Fruit fly (Drosophila melanogaster) whole organism, embryonic: ENCODE results near the gene Sgt1.

Source experiments
- Bgb ChIP-seq: fragments of 200-800 bp; sonication (Bioruptor generic); IDR thresholded peaks from 2 replicates; pipeline ENCODE4 v1.3.6; 2022; ENCODE audit warnings: missing biosample characterization, missing genetic modification characterization; ENCODE audit not compliant: partially characterized antibody
- Blimp-1 ChIP-seq: fragments of 200-800 bp; sonication (Bioruptor generic); optimal IDR thresholded peaks from 3 replicates; lab custom pipeline; 2018; ENCODE audit warnings: missing biosample characterization, missing genetic modification characterization, mild to moderate bottlenecking, moderate library complexity, missing genetic modification reagents
- CG12391 ChIP-seq: fragments of 200-800 bp; sonication (Bioruptor generic); optimal IDR thresholded peaks from 3 replicates; lab custom pipeline; 2018; ENCODE audit warnings: missing biosample characterization, mild to moderate bottlenecking, missing genetic modification characterization, moderate library complexity
- CG13624 ChIP-seq: fragments of 200-800 bp; sonication (Bioruptor generic); optimal IDR thresholded peaks from 2 replicates; lab custom pipeline; 2016; ENCODE audit warnings: missing biosample characterization, missing genetic modification characterization
- CG14441 ChIP-seq: fragments of 200-800 bp; sonication (Bioruptor generic); IDR thresholded peaks from 2 replicates; pipeline ENCODE4 v1.3.6; 2022; ENCODE audit warnings: missing biosample characterization, missing genetic modification characterization
- CG14710 ChIP-seq: fragments of 200-800 bp; sonication (Bioruptor generic); optimal IDR thresholded peaks from 3 replicates; lab custom pipeline; 2019; ENCODE audit warnings: missing biosample characterization, mild to moderate bottlenecking, missing genetic modification characterization, moderate library complexity
- CG1529 ChIP-seq: fragments of 200-800 bp; sonication (Bioruptor generic); optimal IDR thresholded peaks from 3 replicates; lab custom pipeline; 2018; ENCODE audit warnings: missing biosample characterization, missing genetic modification characterization
- CG16863 ChIP-seq: fragments of 200-800 bp; sonication (Bioruptor generic); optimal IDR thresholded peaks from 3 replicates; lab custom pipeline; 2016; ENCODE audit warnings: missing biosample characterization, missing genetic modification characterization
- CG1792 ChIP-seq: fragments of 200-800 bp; sonication (Bioruptor generic); optimal IDR thresholded peaks from 2 replicates; lab custom pipeline; 2016; ENCODE audit warnings: missing biosample characterization, missing genetic modification characterization
- CG6854 ChIP-seq: fragments of 200-800 bp; sonication (Bioruptor generic); optimal IDR thresholded peaks from 3 replicates; lab custom pipeline; 2017; ENCODE audit warnings: missing biosample characterization, mild to moderate bottlenecking, missing genetic modification characterization
- CG7357 ChIP-seq: fragments of 200-800 bp; sonication (Bioruptor generic); IDR thresholded peaks from 3 replicates; pipeline ENCODE4 v1.3.6; 2022; ENCODE audit warnings: missing biosample characterization, missing genetic modification characterization
- CG7928 ChIP-seq: fragments of 200-800 bp; sonication (Bioruptor generic); optimal IDR thresholded peaks from 2 replicates; lab custom pipeline; 2017; ENCODE audit warnings: missing biosample characterization, mild to moderate bottlenecking, missing genetic modification characterization
- CG8359 ChIP-seq: fragments of 200-800 bp; sonication (Bioruptor generic); optimal IDR thresholded peaks from 2 replicates; lab custom pipeline; 2017; ENCODE audit warnings: missing biosample characterization, mild to moderate bottlenecking, missing genetic modification characterization, borderline replicate concordance
- CG8924 ChIP-seq: fragments of 200-800 bp; optimal IDR thresholded peaks from 3 replicates; lab custom pipeline; 2019; ENCODE audit warnings: missing biosample characterization, mild to moderate bottlenecking, missing genetic modification characterization, moderate library complexity
- D ChIP-seq, 2 experiments: fragments of 200-800 bp in 1 of 2; fragments of >200 bp in 1 of 2; sonication (Bioruptor generic) in 1 of 2; optimal IDR thresholded peaks; 2 replicates in 1 of 2; 3 replicates in 1 of 2; lab custom pipeline; 2017; ENCODE audit warnings: mild to moderate bottlenecking in 1 of 2, missing biosample characterization in 1 of 2, missing genetic modification characterization in 1 of 2, missing genetic modification reagents in 1 of 2
- GATAe ChIP-seq: fragments of 200-800 bp; sonication (Bioruptor generic); conservative IDR thresholded peaks from 2 replicates; pipeline ENCODE4 v1.3.6; 2022; ENCODE audit warnings: missing biosample characterization, missing genetic modification characterization
- Hr51 ChIP-seq, 2 experiments: fragments of 200-800 bp; sonication (Bioruptor generic); optimal IDR thresholded peaks; 2 replicates in 1 of 2; 3 replicates in 1 of 2; lab custom pipeline; 2016 to 2018; ENCODE audit warnings: missing biosample characterization in 2 of 2, missing genetic modification characterization in 2 of 2, mild to moderate bottlenecking in 1 of 2, moderate library complexity in 1 of 2
- Mad ChIP-seq: fragments of 200-800 bp; sonication (Bioruptor generic); optimal IDR thresholded peaks from 2 replicates; lab custom pipeline; 2016; ENCODE audit warnings: missing biosample characterization, missing genetic modification characterization
- Opbp ChIP-seq: fragments of 200-800 bp; sonication (Bioruptor generic); IDR thresholded peaks from 3 replicates; pipeline ENCODE4 v1.3.6; 2022; ENCODE audit warnings: missing biosample characterization, missing genetic modification characterization; ENCODE audit not compliant: partially characterized antibody
- Ptx1 ChIP-seq: fragments of 200-800 bp; sonication (Bioruptor generic); IDR thresholded peaks from 2 replicates; pipeline ENCODE4 v1.3.6; 2022; ENCODE audit warnings: missing biosample characterization, missing genetic modification characterization
- Ravus ChIP-seq: fragments of 200-800 bp; sonication (Bioruptor generic); IDR thresholded peaks from 2 replicates; pipeline ENCODE4 v1.3.6; 2022; ENCODE audit warnings: missing biosample characterization, missing genetic modification characterization
- Side ChIP-seq: fragments of 200-800 bp; sonication (Bioruptor generic); optimal IDR thresholded peaks from 2 replicates; lab custom pipeline; 2016; ENCODE audit warnings: missing biosample characterization, missing genetic modification characterization
- Sry-β ChIP-seq: fragments of 200-800 bp; sonication (Bioruptor generic); optimal IDR thresholded peaks from 2 replicates; lab custom pipeline; 2018; ENCODE audit warnings: missing biosample characterization, mild to moderate bottlenecking, missing genetic modification characterization, moderate library complexity
- Taf1 ChIP-seq: fragments of 200-800 bp; sonication (Bioruptor generic); IDR thresholded peaks from 2 replicates; pipeline ENCODE4 v1.3.6; 2022; ENCODE audit warnings: missing biosample characterization, missing genetic modification characterization
- al ChIP-seq: fragments of 200-800 bp; sonication (Bioruptor generic); IDR thresholded peaks from 2 replicates; pipeline ENCODE4 v1.3.6; 2022; ENCODE audit warnings: missing biosample characterization, missing genetic modification characterization
- az2 ChIP-seq: fragments of 200-800 bp; sonication (Bioruptor generic); optimal IDR thresholded peaks from 3 replicates; lab custom pipeline; 2016; ENCODE audit warnings: missing biosample characterization, missing genetic modification characterization
- bab2 ChIP-seq: fragments of 200-800 bp; sonication (Bioruptor generic); optimal IDR thresholded peaks from 2 replicates; lab custom pipeline; 2016; ENCODE audit warnings: missing biosample characterization, missing genetic modification characterization
- bcd ChIP-seq: fragments of 200-800 bp; sonication (Bioruptor generic); optimal IDR thresholded peaks from 2 replicates; lab custom pipeline; 2017; ENCODE audit warnings: missing biosample characterization, mild to moderate bottlenecking, missing genetic modification characterization
- dati ChIP-seq: fragments of 200-800 bp; sonication (Bioruptor generic); IDR thresholded peaks from 2 replicates; pipeline ENCODE4 v1.3.6; 2022; ENCODE audit warnings: missing biosample characterization, missing genetic modification characterization
- disco-r ChIP-seq: fragments of 200-800 bp; sonication (Bioruptor generic); optimal IDR thresholded peaks from 2 replicates; lab custom pipeline; 2016; ENCODE audit warnings: missing biosample characterization, missing genetic modification characterization
- dm ChIP-seq: fragments of 200-800 bp; sonication (Bioruptor generic); optimal IDR thresholded peaks from 3 replicates; lab custom pipeline; 2016; ENCODE audit warnings: missing biosample characterization, missing genetic modification characterization
- en ChIP-seq: fragments of 200-800 bp; sonication (Bioruptor generic); optimal IDR thresholded peaks from 2 replicates; lab custom pipeline; 2016; ENCODE audit warnings: missing biosample characterization, missing genetic modification characterization
- gcm ChIP-seq: fragments of 200-800 bp; sonication (Bioruptor generic); optimal IDR thresholded peaks from 2 replicates; lab custom pipeline; 2019; ENCODE audit warnings: missing biosample characterization, mild to moderate bottlenecking, missing genetic modification characterization, moderate library complexity
- ham ChIP-seq: fragments of 200-800 bp; sonication (Bioruptor generic); IDR thresholded peaks from 2 replicates; pipeline ENCODE4 v1.3.6; 2022; ENCODE audit warnings: missing biosample characterization, missing genetic modification characterization
- pb ChIP-seq: fragments of 200-800 bp; sonication (Bioruptor generic); optimal IDR thresholded peaks from 3 replicates; lab custom pipeline; 2016; ENCODE audit warnings: missing biosample characterization, missing genetic modification characterization
- phol ChIP-seq: fragments of 200-800 bp; sonication (Bioruptor generic); optimal IDR thresholded peaks from 3 replicates; lab custom pipeline; 2018; ENCODE audit warnings: missing biosample characterization, mild to moderate bottlenecking, missing genetic modification characterization, moderate library complexity
- pnt ChIP-seq: fragments of 200-800 bp; sonication (Bioruptor generic); optimal IDR thresholded peaks from 3 replicates; lab custom pipeline; 2016; ENCODE audit warnings: missing biosample characterization, missing genetic modification characterization
- pum ChIP-seq: fragments of 200-800 bp; sonication (Bioruptor generic); optimal IDR thresholded peaks from 2 replicates; lab custom pipeline; 2016; ENCODE audit warnings: missing biosample characterization, missing genetic modification characterization
- pzg ChIP-seq: fragments of 200-800 bp; sonication (Bioruptor generic); optimal IDR thresholded peaks from 3 replicates; lab custom pipeline; 2018; ENCODE audit warnings: missing biosample characterization, mild to moderate bottlenecking, missing genetic modification characterization, moderate library complexity
- schlank ChIP-seq: fragments of 200-800 bp; sonication (Bioruptor generic); optimal IDR thresholded peaks from 2 replicates; lab custom pipeline; 2018; ENCODE audit warnings: missing biosample characterization, mild to moderate bottlenecking, missing genetic modification characterization
- shn ChIP-seq: fragments of 200-800 bp; sonication (Bioruptor generic); optimal IDR thresholded peaks from 3 replicates; lab custom pipeline; 2016; ENCODE audit warnings: missing biosample characterization, missing genetic modification characterization
- tgo ChIP-seq: fragments of 200-800 bp; sonication (Bioruptor generic); IDR thresholded peaks from 3 replicates; pipeline ENCODE4 v1.3.6; 2022; ENCODE audit warnings: missing biosample characterization, missing genetic modification characterization
- tna ChIP-seq: fragments of 200-800 bp; sonication (Bioruptor generic); IDR thresholded peaks from 2 replicates; pipeline ENCODE4 v1.3.6; 2022; ENCODE audit warnings: missing biosample characterization, missing genetic modification characterization; ENCODE audit not compliant: partially characterized antibody
- trem ChIP-seq: fragments of 200-800 bp; optimal IDR thresholded peaks from 3 replicates; lab custom pipeline; 2019; ENCODE audit warnings: missing biosample characterization, mild to moderate bottlenecking, missing genetic modification characterization, moderate library complexity
- twi ChIP-seq: fragments of 200-800 bp; optimal IDR thresholded peaks from 2 replicates; lab custom pipeline; 2019; ENCODE audit warnings: missing biosample characterization, mild to moderate bottlenecking, missing genetic modification characterization, moderate library complexity
- yki ChIP-seq: fragments of >200 bp; optimal IDR thresholded peaks from 3 replicates; lab custom pipeline; 2018
- z ChIP-seq: fragments of 200-800 bp; sonication (Bioruptor generic); IDR thresholded peaks from 3 replicates; pipeline ENCODE4 v1.3.6; 2022; ENCODE audit warnings: missing biosample characterization, missing genetic modification characterization
- zen ChIP-seq: fragments of 200-800 bp; sonication (Bioruptor generic); optimal IDR thresholded peaks from 3 replicates; lab custom pipeline; 2018; ENCODE audit warnings: missing biosample characterization, mild to moderate bottlenecking, missing genetic modification characterization, moderate library complexity
- zen2 ChIP-seq: fragments of 200-800 bp; sonication (Bioruptor generic); IDR thresholded peaks from 3 replicates; pipeline ENCODE4 v1.3.6; 2022; ENCODE audit warnings: missing biosample characterization, missing genetic modification characterization; ENCODE audit not compliant: partially characterized antibody

The Sgt1 gene

dm6 chr3R:8333768-8334470 is 28.8 kb upstream of the Sgt1 start, which contains the start of gene Poxm (continued):
- TF ChIP-seq ham (GFP tag; lab: Robert Waterston, UW) = 0 out of 2 replicates have a peak, but pooled peaks have one; percentile 30
- peak; percentile 91 for TF ChIP-seq tgo (GFP tag; lab: Robert Waterston, UW)
- peak; percentile 94 for TF ChIP-seq CG8924
- peak; percentile 86 for TF ChIP-seq gcm (GFP tag; lab: Kevin White, UChicago)
- TF ChIP-seq D (optimal IDR thresholded peaks at IDR 0.05; lab: Kevin White, UChicago) = no peak
- TF ChIP-seq D (GFP tag; optimal IDR thresholded peaks at IDR 0.05; lab: Kevin White, UChicago) = peak; percentile 96
- peak; percentile 54 for TF ChIP-seq Side (GFP tag; lab: Kevin White, UChicago)
- peak; percentile 84 for TF ChIP-seq al (GFP tag; lab: Robert Waterston, UW)
- TF ChIP-seq tna (GFP tag; lab: Robert Waterston, UW) = no peak
- no peak for TF ChIP-seq pb (GFP tag; lab: Kevin White, UChicago)
- TF ChIP-seq CG6854 (GFP tag; lab: Kevin White, UChicago) = peak; percentile 70
- TF ChIP-seq shn = peak; percentile 8
- peak; percentile 91 for TF ChIP-seq zen (tag; lab: Kevin White, UChicago)
- peak; percentile 94 for TF ChIP-seq Ptx1
- no peak for TF ChIP-seq Bgb (GFP tag; lab: Robert Waterston, UW)
- no peak for TF ChIP-seq zen2 (GFP tag; lab: Robert Waterston, UW)
- peak; percentile 49; the same call in 1 of the 2 replicates for TF ChIP-seq Taf1 (GFP tag; lab: Robert Waterston, UW)
- peak; percentile 84 for TF ChIP-seq CG8359 (GFP tag; lab: Kevin White, UChicago)
- no peak for TF ChIP-seq Opbp
- peak; percentile 87 for TF ChIP-seq CG7357 (GFP tag; lab: Robert Waterston, UW)
- TF ChIP-seq Sry-β (GFP tag; lab: Kevin White, UChicago) = peak; percentile 32
- peak; percentile 90 for TF ChIP-seq CG1529
- TF ChIP-seq CG7928 (GFP tag; lab: Kevin White, UChicago) = peak; percentile 23
- TF ChIP-seq CG12391 = peak; percentile 92
- TF ChIP-seq CG13624 (GFP tag; lab: Kevin White, UChicago) = peak; percentile 68
- peak; percentile 92 for TF ChIP-seq az2 (GFP tag; lab: Kevin White, UChicago)
- TF ChIP-seq dm (GFP tag; lab: Kevin White, UChicago) = peak; percentile 57
- TF ChIP-seq disco-r (GFP tag; lab: Kevin White, UChicago) = peak; percentile 3
- peak; percentile 86 for TF ChIP-seq CG14441 (GFP tag; lab: Robert Waterston, UW)
- TF ChIP-seq Hr51 (GFP tag; optimal IDR thresholded peaks at IDR 0.05; lab: Kevin White, UChicago) = peak; percentile 51 to 91
- peak; percentile 66 for TF ChIP-seq CG16863 (GFP tag; lab: Kevin White, UChicago)
- TF ChIP-seq pzg = no peak
- no peak for TF ChIP-seq GATAe (GFP tag; lab: Robert Waterston, UW)
- peak; percentile 80 for TF ChIP-seq Mad (GFP tag; lab: Kevin White, UChicago)
- peak; percentile 80 for TF ChIP-seq pnt (GFP tag; lab: Kevin White, UChicago)
- TF ChIP-seq Ravus (GFP tag; lab: Robert Waterston, UW) = peak; percentile 59
- peak; percentile 18 for TF ChIP-seq CG1792
- peak; percentile 95 for TF ChIP-seq CG14710 (tag; lab: Kevin White, UChicago)
- TF ChIP-seq dati (GFP tag; lab: Robert Waterston, UW) = 0 out of 2 replicates have a peak, but pooled peaks have one; percentile 28
- no peak for TF ChIP-seq schlank (tag; lab: Kevin White, UChicago)
- no peak for TF ChIP-seq en (GFP tag; lab: Kevin White, UChicago)
- TF ChIP-seq bab2 = peak; percentile 77
- peak; percentile 74 for TF ChIP-seq pum (GFP tag; lab: Kevin White, UChicago)
- peak; percentile 87 for TF ChIP-seq trem
- TF ChIP-seq phol (tag; lab: Kevin White, UChicago) = peak; percentile 97
- TF ChIP-seq yki (lab: Kevin White, UChicago) = peak; percentile 49
- TF ChIP-seq Blimp-1 = peak; percentile 87
- TF ChIP-seq z (GFP tag; lab: Robert Waterston, UW) = peak; percentile 7; the same call in 1 of the 3 replicates
- peak; percentile 93 for TF ChIP-seq bcd (GFP tag; lab: Kevin White, UChicago)
- peak; percentile 90 for TF ChIP-seq twi (tag; lab: Kevin White, UChicago)
